Worm (Caenorhabditis elegans) whole organism, late embryonic: ENCODE data around the gene C33D9.13.

Experiments used
- fkh-10 ChIP-seq: fragments of 150-350 bp; optimal IDR thresholded peaks from 2 replicates; lab custom pipeline; 2014; ENCODE audit warnings: missing biosample characterization, missing genetic modification reagents, missing genetic modification characterization
- hlh-13 ChIP-seq: fragments of 200-800 bp; sonication (Bioruptor generic); optimal IDR thresholded peaks from 2 replicates; lab custom pipeline; 2018; ENCODE audit warnings: mild to moderate bottlenecking, missing genetic modification characterization, missing compliant biosample characterization
- lim-6 ChIP-seq: sonication (generic microtip); optimal IDR thresholded peaks from 2 replicates; lab custom pipeline; 2016; ENCODE audit warnings: missing genetic modification characterization, missing compliant biosample characterization
- nhr-11 ChIP-seq: fragments of 150-350 bp; optimal IDR thresholded peaks from 2 replicates; lab custom pipeline; 2014; ENCODE audit warnings: missing biosample characterization, missing genetic modification characterization
- tbx-2 ChIP-seq: sonication (generic microtip); optimal IDR thresholded peaks from 2 replicates; lab custom pipeline; 2016; ENCODE audit warnings: missing genetic modification characterization, missing compliant biosample characterization

DNA sequence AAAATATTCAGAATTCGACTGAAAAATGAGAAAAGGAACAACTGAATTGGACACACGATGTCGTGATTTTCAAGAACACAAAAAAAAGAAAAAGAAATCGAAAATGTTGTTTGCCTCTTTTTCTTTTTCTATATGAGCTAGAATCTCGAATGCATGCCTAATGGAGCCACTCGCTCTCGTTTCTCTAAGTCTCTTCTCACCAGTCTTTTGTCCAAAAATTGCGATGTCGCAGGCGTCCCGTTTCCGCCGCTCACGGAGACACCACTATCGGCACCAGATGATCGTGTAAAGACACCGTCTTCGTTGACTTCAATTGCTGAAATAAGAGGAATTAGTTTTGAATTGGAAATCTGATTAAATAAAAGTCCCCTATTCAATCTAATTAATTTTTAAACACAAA, 26.5 kb downstream of the C33D9.13 start:
- no peak for TF ChIP-seq hlh-13 (GFP tag; lab: Kevin White, UChicago)
- TF ChIP-seq fkh-10: no peak
- no peak for TF ChIP-seq tbx-2
- no peak for TF ChIP-seq nhr-11 (tag; lab: Kevin White, UChicago)
- TF ChIP-seq lim-6 (tag; lab: Kevin White, UChicago): no peak
